Worm (Caenorhabditis elegans) whole organism, L1 larva: ENCODE measurements around the gene nspg-9.

Experiments used
- C04F5.9 ChIP-seq: sonication (generic microtip); optimal IDR thresholded peaks from 2 replicates; lab custom pipeline; 2016; ENCODE audit warnings: missing genetic modification characterization, missing compliant biosample characterization
- aha-1 ChIP-seq: fragments of 150-350 bp; optimal IDR thresholded peaks from 2 replicates; lab custom pipeline; 2014; ENCODE audit warnings: missing biosample characterization, missing genetic modification characterization
- aly-2 ChIP-seq: fragments of 150-350 bp; optimal IDR thresholded peaks from 2 replicates; lab custom pipeline; 2014; ENCODE audit warnings: missing biosample characterization, missing genetic modification characterization
- ama-1 ChIP-seq: fragments of 150-350 bp; optimal IDR thresholded peaks from 2 replicates; lab custom pipeline; 2014
- ceh-63 ChIP-seq: fragments of 200-800 bp; sonication (Bioruptor generic); optimal IDR thresholded peaks from 2 replicates; lab custom pipeline; 2018; ENCODE audit warnings: mild to moderate bottlenecking, missing genetic modification characterization, missing compliant biosample characterization
- ceh-82 ChIP-seq, 3 experiments: fragments of 150-350 bp in 1 of 3; sonication (generic microtip) in 2 of 3; optimal IDR thresholded peaks; 2 replicates each; lab custom pipeline; 2014 to 2017; ENCODE audit warnings: missing biosample characterization in 3 of 3, missing genetic modification characterization in 3 of 3
- ceh-88 ChIP-seq: fragments of 200-800 bp; sonication (Bioruptor generic); IDR thresholded peaks from 2 replicates; pipeline ENCODE4 v1.3.6; 2022; ENCODE audit warnings: missing genetic modification characterization, missing compliant biosample characterization
- efl-1 ChIP-seq, 4 experiments: fragments of 150-350 bp; optimal IDR thresholded peaks in 3 of 4; peaks in 1 of 4; 1 replicate in 1 of 4; 2 replicates in 3 of 4; lab custom pipeline; 2014; ENCODE audit warnings: missing biosample characterization in 2 of 4, missing genetic modification characterization in 2 of 4, missing genetic modification reagents in 2 of 4
- efl-3 ChIP-seq: fragments of 200-800 bp; sonication (Bioruptor generic); optimal IDR thresholded peaks from 2 replicates; lab custom pipeline; 2018; ENCODE audit warnings: mild to moderate bottlenecking, missing genetic modification characterization, missing compliant biosample characterization
- fkh-8 ChIP-seq: sonication (generic microtip); optimal IDR thresholded peaks from 2 replicates; lab custom pipeline; 2016; ENCODE audit warnings: mild to moderate bottlenecking, missing genetic modification characterization, missing compliant biosample characterization
- fos-1 ChIP-seq: fragments of 150-350 bp; optimal IDR thresholded peaks from 2 replicates; lab custom pipeline; 2014; ENCODE audit warnings: missing biosample characterization, missing genetic modification characterization
- hlh-4 ChIP-seq: sonication (generic microtip); optimal IDR thresholded peaks from 2 replicates; lab custom pipeline; 2016; ENCODE audit warnings: mild to moderate bottlenecking, missing genetic modification characterization, missing compliant biosample characterization
- hpl-2 ChIP-seq: fragments of 150-350 bp; optimal IDR thresholded peaks from 2 replicates; lab custom pipeline; 2014; ENCODE audit warnings: missing biosample characterization, missing genetic modification reagents, missing genetic modification characterization
- isw-1 ChIP-seq: fragments of 200-800 bp; sonication (Bioruptor generic); IDR thresholded peaks from 2 replicates; pipeline ENCODE4 v1.3.6; 2022; ENCODE audit warnings: missing genetic modification characterization, missing compliant biosample characterization
- lin-13 ChIP-seq: fragments of 150-350 bp; optimal IDR thresholded peaks from 2 replicates; lab custom pipeline; 2014; ENCODE audit warnings: missing biosample characterization, missing genetic modification reagents, missing genetic modification characterization
- lin-15B ChIP-seq: fragments of 150-350 bp; sonication (generic microtip); optimal IDR thresholded peaks from 3 replicates; lab custom pipeline; 2014; ENCODE audit warnings: missing biosample characterization, missing genetic modification characterization
- lin-35 ChIP-seq, 2 experiments: fragments of 150-350 bp; optimal IDR thresholded peaks; 2 replicates each; lab custom pipeline; 2014; ENCODE audit warnings: missing biosample characterization in 2 of 2, missing genetic modification characterization in 2 of 2, missing genetic modification reagents in 2 of 2
- lin-39 ChIP-seq: fragments of 150-350 bp; optimal IDR thresholded peaks from 2 replicates; lab custom pipeline; 2014; ENCODE audit warnings: missing biosample characterization, missing genetic modification reagents, missing genetic modification characterization
- lir-3 ChIP-seq: sonication (generic microtip); optimal IDR thresholded peaks from 2 replicates; lab custom pipeline; 2016; ENCODE audit warnings: mild to moderate bottlenecking, missing genetic modification characterization, moderate library complexity, missing compliant biosample characterization; ENCODE audit not compliant: poor library complexity
- lsy-2 ChIP-seq, 2 experiments: fragments of 150-350 bp; optimal IDR thresholded peaks; 2 replicates each; lab custom pipeline; 2014; ENCODE audit warnings: missing biosample characterization in 2 of 2, missing genetic modification characterization in 2 of 2
- mdl-1 ChIP-seq, 2 experiments: fragments of 150-350 bp; optimal IDR thresholded peaks; 2 replicates each; lab custom pipeline; 2014 to 2017; ENCODE audit warnings: missing biosample characterization in 2 of 2, missing genetic modification characterization in 2 of 2, inconsistent platforms in 1 of 2
- mep-1 ChIP-seq: fragments of 150-350 bp; optimal IDR thresholded peaks from 2 replicates; lab custom pipeline; 2014; ENCODE audit warnings: missing biosample characterization, missing genetic modification characterization
- nhr-12 ChIP-seq: sonication (generic microtip); optimal IDR thresholded peaks from 2 replicates; lab custom pipeline; 2017; ENCODE audit warnings: missing biosample characterization, missing genetic modification characterization
- nhr-20 ChIP-seq: sonication (generic microtip); optimal IDR thresholded peaks from 2 replicates; lab custom pipeline; 2016; ENCODE audit warnings: mild to moderate bottlenecking, missing genetic modification characterization, missing compliant biosample characterization
- nhr-28 ChIP-seq: fragments of 150-350 bp; optimal IDR thresholded peaks from 2 replicates; lab custom pipeline; 2014; ENCODE audit warnings: missing biosample characterization, missing genetic modification characterization
- nhr-71 ChIP-seq: sonication (generic microtip); optimal IDR thresholded peaks from 2 replicates; lab custom pipeline; 2016; ENCODE audit warnings: mild to moderate bottlenecking, missing genetic modification characterization, moderate library complexity, missing compliant biosample characterization
- nhr-84 ChIP-seq: sonication (generic microtip); optimal IDR thresholded peaks from 2 replicates; lab custom pipeline; 2017; ENCODE audit warnings: missing biosample characterization, missing genetic modification characterization
- pag-3 ChIP-seq: sonication (generic microtip); optimal IDR thresholded peaks from 2 replicates; lab custom pipeline; 2017; ENCODE audit warnings: missing genetic modification characterization, mild to moderate bottlenecking, missing compliant biosample characterization, antibody characterized with exemption, borderline replicate concordance; ENCODE audit not compliant: insufficient read depth
- pqm-1 ChIP-seq: sonication (generic microtip); optimal IDR thresholded peaks from 3 replicates; lab custom pipeline; 2017; ENCODE audit warnings: missing biosample characterization, missing genetic modification characterization
- skn-1 ChIP-seq: fragments of 150-350 bp; optimal IDR thresholded peaks from 2 replicates; lab custom pipeline; 2014; ENCODE audit warnings: missing biosample characterization, missing genetic modification characterization
- sptf-1 ChIP-seq: fragments of 150-350 bp; optimal IDR thresholded peaks from 2 replicates; lab custom pipeline; 2014; ENCODE audit warnings: missing biosample characterization, missing genetic modification characterization
- tlp-1 ChIP-seq: fragments of 150-350 bp; optimal IDR thresholded peaks from 2 replicates; lab custom pipeline; 2014; ENCODE audit warnings: missing biosample characterization, missing genetic modification characterization
- xbp-1 ChIP-seq: sonication (generic microtip); optimal IDR thresholded peaks from 2 replicates; lab custom pipeline; 2016; ENCODE audit warnings: missing genetic modification characterization, missing compliant biosample characterization

nspg-9 gene

DNA sequence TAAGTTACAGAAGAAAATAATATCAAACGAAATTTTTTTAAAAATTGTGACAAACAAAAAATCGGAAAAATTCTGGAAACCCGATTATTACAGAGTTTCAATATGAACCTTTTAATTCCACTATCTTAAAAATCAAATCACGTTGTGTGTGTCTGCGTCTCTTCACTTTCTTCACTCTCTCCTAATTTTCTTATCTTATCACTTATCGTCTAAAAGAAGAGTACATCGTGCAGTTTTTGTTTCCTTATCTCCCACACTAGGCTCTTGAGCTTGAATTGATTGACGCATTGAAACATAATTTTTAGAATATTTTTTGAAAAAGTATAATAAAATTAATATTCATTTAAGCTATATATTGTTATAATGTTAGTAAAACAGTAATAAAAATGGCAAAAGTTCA is 42.5 kb upstream of the nspg-9 start (continued):
- TF ChIP-seq lin-35 (GFP tag; optimal IDR thresholded peaks at IDR 0.05; lab: Kevin White, UChicago) (peak in 1 of 2 experiments; percentile 50), ceh-88 (GFP tag; lab: Robert Waterston, UW) (no peak), pqm-1 (tag; lab: Kevin White, UChicago) (peak; percentile 87), hpl-2 (GFP tag; lab: Kevin White, UChicago) (no peak), ceh-82 (tag; optimal IDR thresholded peaks at IDR 0.05; lab: Kevin White, UChicago) (no peak), nhr-71 (peak; percentile 29), aly-2 (tag; lab: Kevin White, UChicago) (no peak), mdl-1 (tag; optimal IDR thresholded peaks at IDR 0.05; lab: Kevin White, UChicago) (peak in 1 of 2 experiments; percentile 8), xbp-1 (no peak), nhr-20 (tag; lab: Kevin White, UChicago) (peak; percentile 33)
- TF ChIP-seq, all 84 proteins: peak for 11

- no peak for TF ChIP-seq mdl-1 (tag; optimal IDR thresholded peaks at IDR 0.05; lab: Kevin White, UChicago)
- no peak for TF ChIP-seq tlp-1 (tag; lab: Kevin White, UChicago)
- TF ChIP-seq pqm-1 (tag; lab: Kevin White, UChicago): no peak
- TF ChIP-seq aha-1 (tag; lab: Kevin White, UChicago): no peak
- no peak for TF ChIP-seq lin-13 (GFP tag; lab: Kevin White, UChicago)
- no peak for TF ChIP-seq skn-1
- no peak for TF ChIP-seq isw-1
- TF ChIP-seq nhr-28 (tag; lab: Kevin White, UChicago): no peak
- TF ChIP-seq mep-1 (tag; lab: Kevin White, UChicago): no peak
- TF ChIP-seq lir-3 (tag; lab: Kevin White, UChicago): no peak
- no peak for TF ChIP-seq ceh-63 (GFP tag; lab: Kevin White, UChicago)
- TF ChIP-seq nhr-84 (tag; lab: Kevin White, UChicago): no peak
- no peak for TF ChIP-seq fos-1 (tag; lab: Kevin White, UChicago)
- no peak for TF ChIP-seq efl-1 (optimal IDR thresholded peaks at IDR 0.05; lab: Kevin White, UChicago)
- TF ChIP-seq efl-1 (GFP tag; optimal IDR thresholded peaks at IDR 0.05 in 1 of 2; lab: Kevin White, UChicago): no peak
- TF ChIP-seq fkh-8 (tag; lab: Kevin White, UChicago): no peak
- no peak for TF ChIP-seq ama-1 (lab: Kevin White, UChicago)
- TF ChIP-seq hpl-2 (GFP tag; lab: Kevin White, UChicago): no peak
- TF ChIP-seq lsy-2 (tag; optimal IDR thresholded peaks at IDR 0.05; lab: Kevin White, UChicago): no peak
- TF ChIP-seq lin-15B (tag; lab: Kevin White, UChicago): no peak
- TF ChIP-seq pag-3: no peak
Observed at ce11 chrIV:14417128-14417527, 39.6 kb upstream of the nspg-9 start, which contains the start of gene F55B11.6. F55B11.6 (minus strand) TSS chrIV:14417228.

DNA sequence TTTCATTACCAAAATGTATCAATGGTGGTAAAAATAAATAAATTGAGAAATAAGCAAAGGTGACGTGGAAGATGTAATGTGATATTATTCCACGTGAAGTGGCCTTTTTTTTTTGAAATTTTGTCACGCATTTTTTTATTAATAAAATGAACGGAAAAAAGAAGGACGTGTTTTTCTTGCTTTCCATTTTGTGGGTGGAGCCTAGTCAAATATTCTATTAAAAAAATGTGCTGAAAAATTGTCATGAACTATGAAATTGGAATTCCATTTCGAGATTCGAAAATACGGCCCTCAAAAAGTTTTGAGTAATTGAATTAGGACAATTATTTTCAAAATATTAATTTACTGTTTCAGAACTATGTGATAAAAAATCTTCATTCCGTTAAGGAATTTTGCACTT is 34.8 kb upstream of the nspg-9 start, which contains the start of gene F55B11.7:
Gene F55B11.7 (minus strand): TSS at position 101 of the 400 bp plus-strand sequence.
- TF ChIP-seq lin-39 (no peak), sptf-1 (no peak)

DNA sequence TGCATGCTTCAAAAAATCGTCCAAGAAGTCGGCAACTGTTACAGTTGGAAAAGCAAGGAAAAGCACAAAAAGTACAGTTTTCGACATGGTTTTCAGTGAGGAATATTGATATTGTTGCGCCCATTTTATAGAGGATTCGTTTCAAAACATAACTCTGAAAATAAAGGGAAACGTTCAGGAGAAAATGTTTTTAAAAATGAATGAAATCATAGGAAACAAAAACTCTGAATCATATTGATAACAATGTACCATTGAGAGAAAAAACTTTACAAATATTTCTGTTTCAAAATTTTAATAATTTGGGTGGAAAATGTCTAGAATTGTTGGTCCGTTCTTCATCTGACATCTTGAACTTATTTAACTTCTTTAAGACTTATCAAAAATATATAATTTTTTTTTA is 33.5 kb upstream of the nspg-9 start, which contains the start of gene F55B11.2:
Gene F55B11.2 (minus strand): TSS at position 101 of the 400 bp plus-strand sequence.
- no peak for TF ChIP-seq lir-3 (tag; lab: Kevin White, UChicago)
- TF ChIP-seq C04F5.9: no peak
- no peak for TF ChIP-seq hlh-4 (tag; lab: Kevin White, UChicago)
- no peak for TF ChIP-seq pag-3
- TF ChIP-seq efl-1 (optimal IDR thresholded peaks at IDR 0.05; lab: Kevin White, UChicago): no peak
- peak in 1 of 2 experiments; percentile 34 for TF ChIP-seq efl-1 (GFP tag; optimal IDR thresholded peaks at IDR 0.05 in 1 of 2; lab: Kevin White, UChicago)
- TF ChIP-seq nhr-12: no peak
- TF ChIP-seq nhr-20 (tag; lab: Kevin White, UChicago): no peak

ce11 chrIV:14424396-14424795 is 32.3 kb upstream of the nspg-9 start, which contains the start of gene F55B11.3:
F55B11.3 (plus strand) TSS chrIV:14424696.
- no peak for TF ChIP-seq efl-3 (GFP tag; lab: Kevin White, UChicago)
- TF ChIP-seq, all 84 proteins: peak for 0
